Fruit fly (Drosophila melanogaster) whole organism, embryonic: ENCODE data around the gene CG4615.

Experiments
- Atf6 ChIP-seq: fragments of 200-800 bp; sonication (Bioruptor generic); IDR thresholded peaks from 2 replicates; pipeline ENCODE4 v1.3.6; 2022; ENCODE audit warnings: missing biosample characterization, missing genetic modification characterization
- Bgb ChIP-seq: fragments of 200-800 bp; sonication (Bioruptor generic); IDR thresholded peaks from 2 replicates; pipeline ENCODE4 v1.3.6; 2022; ENCODE audit warnings: missing biosample characterization, missing genetic modification characterization; ENCODE audit not compliant: partially characterized antibody
- CG1024 ChIP-seq: fragments of 200-800 bp; sonication (Bioruptor generic); IDR thresholded peaks from 2 replicates; pipeline ENCODE4 v1.3.6; 2022; ENCODE audit warnings: missing biosample characterization, missing genetic modification characterization
- CG11085 ChIP-seq: fragments of 200-800 bp; sonication (Bioruptor generic); IDR thresholded peaks from 2 replicates; pipeline ENCODE4 v1.3.6; 2022; ENCODE audit warnings: missing biosample characterization, missing genetic modification characterization
- CG12391 ChIP-seq: fragments of 200-800 bp; sonication (Bioruptor generic); optimal IDR thresholded peaks from 3 replicates; lab custom pipeline; 2018; ENCODE audit warnings: missing biosample characterization, mild to moderate bottlenecking, missing genetic modification characterization, moderate library complexity
- CG12942 ChIP-seq: fragments of 200-800 bp; sonication (Bioruptor generic); optimal IDR thresholded peaks from 3 replicates; lab custom pipeline; 2016; ENCODE audit warnings: missing biosample characterization, missing genetic modification characterization
- CG13424 ChIP-seq: fragments of 200-800 bp; sonication (Bioruptor generic); optimal IDR thresholded peaks from 2 replicates; lab custom pipeline; 2019; ENCODE audit warnings: missing biosample characterization, mild to moderate bottlenecking, missing genetic modification characterization, moderate library complexity
- CG14014 ChIP-seq: fragments of 200-800 bp; sonication (Bioruptor generic); IDR thresholded peaks from 2 replicates; pipeline ENCODE4 v1.3.6; 2022; ENCODE audit warnings: missing biosample characterization, missing genetic modification characterization
- CG1602 ChIP-seq: fragments of 200-800 bp; sonication (Bioruptor generic); optimal IDR thresholded peaks from 3 replicates; lab custom pipeline; 2016; ENCODE audit warnings: missing biosample characterization, missing genetic modification characterization
- CG17328 ChIP-seq: fragments of 200-800 bp; sonication (Bioruptor generic); IDR thresholded peaks from 2 replicates; pipeline ENCODE4 v1.3.6; 2022; ENCODE audit warnings: missing biosample characterization, missing genetic modification characterization
- CG17385 ChIP-seq: fragments of 200-800 bp; sonication (Bioruptor generic); optimal IDR thresholded peaks from 3 replicates; lab custom pipeline; 2018; ENCODE audit warnings: missing biosample characterization, mild to moderate bottlenecking, missing genetic modification characterization
- CG3065 ChIP-seq: fragments of 200-800 bp; sonication (Bioruptor generic); optimal IDR thresholded peaks from 2 replicates; lab custom pipeline; 2016; ENCODE audit warnings: missing biosample characterization, missing genetic modification characterization
- CG3163 ChIP-seq: fragments of 200-800 bp; sonication (Bioruptor generic); optimal IDR thresholded peaks from 3 replicates; lab custom pipeline; 2016; ENCODE audit warnings: missing biosample characterization, missing genetic modification characterization
- CG3281 ChIP-seq: fragments of 200-800 bp; sonication (Bioruptor generic); optimal IDR thresholded peaks from 3 replicates; lab custom pipeline; 2017; ENCODE audit warnings: missing biosample characterization, mild to moderate bottlenecking, missing genetic modification characterization
- CG4424 ChIP-seq: fragments of 200-800 bp; sonication (Bioruptor generic); optimal IDR thresholded peaks from 3 replicates; lab custom pipeline; 2016; ENCODE audit warnings: missing biosample characterization, missing genetic modification characterization
- CG6654 ChIP-seq: fragments of 200-800 bp; sonication (Bioruptor generic); optimal IDR thresholded peaks from 2 replicates; lab custom pipeline; 2017; ENCODE audit warnings: missing biosample characterization, mild to moderate bottlenecking, missing genetic modification characterization
- CG7745 ChIP-seq: fragments of 200-800 bp; sonication (Bioruptor generic); optimal IDR thresholded peaks from 2 replicates; lab custom pipeline; 2018; ENCODE audit warnings: missing biosample characterization, mild to moderate bottlenecking, missing genetic modification characterization, moderate library complexity
- Dip2 ChIP-seq: fragments of 200-800 bp; sonication (Bioruptor generic); IDR thresholded peaks from 2 replicates; pipeline ENCODE4 v1.3.6; 2022; ENCODE audit warnings: missing biosample characterization, missing genetic modification characterization
- Doc3 ChIP-seq: fragments of 200-800 bp; sonication (Bioruptor generic); IDR thresholded peaks from 3 replicates; pipeline ENCODE4 v1.3.6; 2022; ENCODE audit warnings: missing biosample characterization, missing genetic modification characterization; ENCODE audit not compliant: partially characterized antibody
- Dp ChIP-seq: fragments of 200-800 bp; sonication (Bioruptor generic); optimal IDR thresholded peaks from 2 replicates; lab custom pipeline; 2018; ENCODE audit warnings: missing biosample characterization, mild to moderate bottlenecking, missing genetic modification characterization, moderate library complexity
- Fer3 ChIP-seq: fragments of 200-800 bp; sonication (Bioruptor generic); optimal IDR thresholded peaks from 2 replicates; lab custom pipeline; 2018; ENCODE audit warnings: missing biosample characterization, mild to moderate bottlenecking, missing genetic modification characterization, moderate library complexity
- Gsc ChIP-seq: fragments of 200-800 bp; sonication (Bioruptor generic); IDR thresholded peaks from 2 replicates; pipeline ENCODE4 v1.3.6; 2022; ENCODE audit warnings: missing biosample characterization, missing genetic modification characterization
- Hey ChIP-seq: fragments of 200-800 bp; sonication (Bioruptor generic); optimal IDR thresholded peaks from 3 replicates; lab custom pipeline; 2018; ENCODE audit warnings: missing biosample characterization, mild to moderate bottlenecking, missing genetic modification characterization
- Lim3 ChIP-seq: fragments of 200-800 bp; sonication (Bioruptor generic); IDR thresholded peaks from 2 replicates; pipeline ENCODE4 v1.3.6; 2022; ENCODE audit warnings: missing biosample characterization, missing genetic modification characterization
- Mad ChIP-seq: fragments of 200-800 bp; sonication (Bioruptor generic); optimal IDR thresholded peaks from 2 replicates; lab custom pipeline; 2016; ENCODE audit warnings: missing biosample characterization, missing genetic modification characterization
- NC2β ChIP-seq: fragments of 200-800 bp; sonication (Bioruptor generic); optimal IDR thresholded peaks from 2 replicates; lab custom pipeline; 2016; ENCODE audit warnings: missing biosample characterization, missing genetic modification characterization
- Optix ChIP-seq: fragments of 200-800 bp; sonication (Bioruptor generic); IDR thresholded peaks from 3 replicates; pipeline ENCODE4 v1.3.6; 2022; ENCODE audit warnings: missing biosample characterization, missing genetic modification characterization
- Rfx ChIP-seq: fragments of 200-800 bp; sonication (Bioruptor generic); IDR thresholded peaks from 2 replicates; pipeline ENCODE4 v1.3.6; 2022; ENCODE audit warnings: missing biosample characterization, missing genetic modification characterization
- al ChIP-seq: fragments of 200-800 bp; sonication (Bioruptor generic); IDR thresholded peaks from 2 replicates; pipeline ENCODE4 v1.3.6; 2022; ENCODE audit warnings: missing biosample characterization, missing genetic modification characterization
- ara ChIP-seq: fragments of 200-800 bp; sonication (Bioruptor generic); IDR thresholded peaks from 2 replicates; pipeline ENCODE4 v1.3.6; 2022; ENCODE audit warnings: missing biosample characterization, missing genetic modification characterization
- croc ChIP-seq: fragments of 200-800 bp; sonication (Bioruptor generic); conservative IDR thresholded peaks from 3 replicates; pipeline ENCODE4 v1.3.6; 2022; ENCODE audit warnings: missing biosample characterization, missing genetic modification characterization
- cwo ChIP-seq: fragments of 200-800 bp; sonication (Bioruptor generic); optimal IDR thresholded peaks from 3 replicates; lab custom pipeline; 2017; ENCODE audit warnings: missing biosample characterization, missing genetic modification characterization, mild to moderate bottlenecking, moderate library complexity, missing genetic modification reagents
- dmrt11E ChIP-seq: fragments of 200-800 bp; sonication (Bioruptor generic); optimal IDR thresholded peaks from 3 replicates; lab custom pipeline; 2018; ENCODE audit warnings: missing biosample characterization, mild to moderate bottlenecking, missing genetic modification characterization, moderate library complexity
- eve ChIP-seq, 2 experiments: fragments of >200 bp; optimal IDR thresholded peaks; 2 replicates each; lab custom pipeline; 2017; ENCODE audit warnings: missing biosample characterization in 2 of 2, missing genetic modification characterization in 2 of 2
- eyg ChIP-seq: fragments of 200-800 bp; sonication (Bioruptor generic); optimal IDR thresholded peaks from 3 replicates; lab custom pipeline; 2016; ENCODE audit warnings: missing biosample characterization, missing genetic modification characterization
- ftz-f1 ChIP-seq: fragments of 200-800 bp; sonication (Bioruptor generic); optimal IDR thresholded peaks from 2 replicates; lab custom pipeline; 2016; ENCODE audit warnings: missing biosample characterization, missing genetic modification characterization
- gce ChIP-seq: fragments of 200-800 bp; sonication (Bioruptor generic); IDR thresholded peaks from 3 replicates; pipeline ENCODE4 v1.3.6; 2022; ENCODE audit warnings: missing biosample characterization, missing genetic modification characterization
- gcm ChIP-seq: fragments of 200-800 bp; sonication (Bioruptor generic); optimal IDR thresholded peaks from 2 replicates; lab custom pipeline; 2019; ENCODE audit warnings: missing biosample characterization, mild to moderate bottlenecking, missing genetic modification characterization, moderate library complexity
- gcm2 ChIP-seq: fragments of 200-800 bp; sonication (Bioruptor generic); optimal IDR thresholded peaks from 2 replicates; lab custom pipeline; 2016; ENCODE audit warnings: missing biosample characterization, missing genetic modification characterization
- hth ChIP-seq: fragments of >200 bp; optimal IDR thresholded peaks from 2 replicates; lab custom pipeline; 2017; ENCODE audit warnings: inconsistent platforms
- jumu ChIP-seq: fragments of 200-800 bp; sonication (Bioruptor generic); optimal IDR thresholded peaks from 3 replicates; lab custom pipeline; 2016; ENCODE audit warnings: missing biosample characterization, missing genetic modification characterization
- kay ChIP-seq: fragments of 200-800 bp; sonication (Bioruptor generic); optimal IDR thresholded peaks from 2 replicates; lab custom pipeline; 2016; ENCODE audit warnings: missing biosample characterization, missing genetic modification characterization
- lmd ChIP-seq: fragments of 200-800 bp; sonication (Bioruptor generic); IDR thresholded peaks from 2 replicates; pipeline ENCODE4 v1.3.6; 2022; ENCODE audit warnings: missing biosample characterization, missing genetic modification characterization
- mirr ChIP-seq: fragments of 200-800 bp; sonication (Bioruptor generic); optimal IDR thresholded peaks from 3 replicates; lab custom pipeline; 2018; ENCODE audit warnings: missing biosample characterization, mild to moderate bottlenecking, missing genetic modification characterization
- nerfin-1 ChIP-seq: fragments of 200-800 bp; sonication (Bioruptor generic); optimal IDR thresholded peaks from 3 replicates; lab custom pipeline; 2019; ENCODE audit warnings: missing biosample characterization, mild to moderate bottlenecking, missing genetic modification characterization, moderate library complexity
- org-1 ChIP-seq: fragments of 200-800 bp; sonication (Bioruptor generic); optimal IDR thresholded peaks from 2 replicates; lab custom pipeline; 2017; ENCODE audit warnings: missing biosample characterization, missing genetic modification characterization
- pros ChIP-seq: fragments of 200-800 bp; sonication (Bioruptor generic); optimal IDR thresholded peaks from 3 replicates; lab custom pipeline; 2019; ENCODE audit warnings: missing biosample characterization, mild to moderate bottlenecking, missing genetic modification characterization, moderate library complexity
- sisA ChIP-seq: fragments of 200-800 bp; sonication (Bioruptor generic); IDR thresholded peaks from 2 replicates; pipeline ENCODE4 v1.3.6; 2022; ENCODE audit warnings: missing biosample characterization, missing genetic modification characterization
- tap ChIP-seq: fragments of 200-800 bp; optimal IDR thresholded peaks from 3 replicates; lab custom pipeline; 2019; ENCODE audit warnings: missing biosample characterization, mild to moderate bottlenecking, missing genetic modification characterization, moderate library complexity
- tx ChIP-seq: fragments of 200-800 bp; sonication (Bioruptor generic); optimal IDR thresholded peaks from 2 replicates; lab custom pipeline; 2016; ENCODE audit warnings: missing biosample characterization, missing genetic modification characterization
- vvl ChIP-seq: fragments of 200-800 bp; sonication (Bioruptor generic); IDR thresholded peaks from 2 replicates; pipeline ENCODE4 v1.3.6; 2022; ENCODE audit warnings: missing biosample characterization, missing genetic modification characterization

Gene CG4615

dm6 chrX:7101302-7102012, 643 bp downstream of the CG4615 start (continued):
- TF ChIP-seq CG1024 (0 out of 2 replicates have a peak, but pooled peaks have one; percentile 49), org-1 (GFP tag; lab: Kevin White, UChicago) (peak; percentile 86), Hey (peak; percentile 18), Dip2 (GFP tag; lab: Robert Waterston, UW) (no peak), Mad (peak; percentile 74), gce (GFP tag; lab: Robert Waterston, UW) (0 out of 3 replicates have a peak, but pooled peaks have one; percentile 40), Rfx (GFP tag; lab: Robert Waterston, UW) (peak; percentile 74), nerfin-1 (tag; lab: Kevin White, UChicago) (peak; percentile 70), gcm2 (peak; percentile 70), dmrt11E (tag; lab: Kevin White, UChicago) (peak; percentile 87), CG17385 (GFP tag; lab: Kevin White, UChicago) (peak; percentile 78), hth (lab: Kevin White, UChicago) (no peak), CG12942 (GFP tag; lab: Kevin White, UChicago) (peak; percentile 85), croc (GFP tag; lab: Robert Waterston, UW) (peak; percentile 69), pros (peak; percentile 36), mirr (no peak), CG3163 (GFP tag; lab: Kevin White, UChicago) (peak; percentile 60), CG4424 (GFP tag; lab: Kevin White, UChicago) (peak; percentile 61), Gsc (no peak), CG13424 (tag; lab: Kevin White, UChicago) (peak; percentile 90), Dp (GFP tag; lab: Kevin White, UChicago) (no peak), CG3065 (GFP tag; lab: Kevin White, UChicago) (peak; percentile 57), eyg (GFP tag; lab: Kevin White, UChicago) (no peak), ftz-f1 (GFP tag; lab: Kevin White, UChicago) (no peak), Optix (no peak), CG3281 (GFP tag; lab: Kevin White, UChicago) (peak; percentile 78), kay (GFP tag; lab: Kevin White, UChicago) (no peak), cwo (GFP tag; lab: Kevin White, UChicago) (peak; percentile 65), eve (GFP tag; optimal IDR thresholded peaks at IDR 0.05; lab: Kevin White, UChicago) (no peak), jumu (GFP tag; lab: Kevin White, UChicago) (no peak), vvl (GFP tag; lab: Robert Waterston, UW) (peak; percentile 81), al (peak; percentile 75), CG6654 (GFP tag; lab: Kevin White, UChicago) (peak; percentile 49), Atf6 (GFP tag; lab: Robert Waterston, UW) (peak; percentile 81), gcm (GFP tag; lab: Kevin White, UChicago) (peak; percentile 90), CG11085 (GFP tag; lab: Robert Waterston, UW) (peak; percentile 42; the same call in 1 of the 2 replicates), Bgb (no peak), Lim3 (GFP tag; lab: Robert Waterston, UW) (no peak), tx (peak; percentile 85), CG17328 (GFP tag; lab: Robert Waterston, UW) (peak; percentile 84), CG12391 (tag; lab: Kevin White, UChicago) (peak; percentile 94), Fer3 (tag; lab: Kevin White, UChicago) (peak; percentile 82), lmd (GFP tag; lab: Robert Waterston, UW) (peak; percentile 85), CG14014 (peak; percentile 74), sisA (peak; percentile 77), Doc3 (no peak), NC2β (GFP tag; lab: Kevin White, UChicago) (peak; percentile 80), CG1602 (GFP tag; lab: Kevin White, UChicago) (peak; percentile 86), ara (GFP tag; lab: Robert Waterston, UW) (peak; percentile 65; the same call in 1 of the 2 replicates), tap (tag; lab: Kevin White, UChicago) (peak; percentile 72), CG7745 (tag; lab: Kevin White, UChicago) (peak; percentile 25)
